Worm (Caenorhabditis elegans): Measurements from ENCODE around the gene C45G9.12.
A peak's percentile ranks its signal among the peaks of the same experiment; 100 is the strongest.

C45G9.12 gene

DNA sequence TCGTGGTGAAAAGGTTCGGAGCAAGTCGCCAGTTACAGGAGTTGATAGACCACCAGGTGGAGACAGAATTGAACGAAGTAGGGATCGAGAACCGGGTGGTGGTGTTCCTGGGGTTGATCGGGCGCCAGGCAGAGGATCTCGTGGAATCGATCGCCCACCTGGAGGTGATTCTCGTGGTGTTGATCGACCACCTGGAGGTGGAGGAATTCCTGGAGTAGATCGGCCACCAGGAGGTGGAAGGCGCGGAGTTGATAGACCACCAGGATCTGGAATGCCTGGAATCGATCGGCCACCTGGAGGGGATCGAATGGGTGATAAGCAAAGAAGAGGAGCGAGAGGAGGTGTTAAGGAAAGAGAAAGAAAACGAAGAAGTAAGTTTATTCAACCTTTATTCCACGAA lies 34.1 kb upstream of the C45G9.12 start:
- no peak for TF ChIP-seq hlh-1 (tag; optimal IDR thresholded peaks at IDR 0.05)
- no peak for TF ChIP-seq lsy-2 (tag; optimal IDR thresholded peaks at IDR 0.05)
- TF ChIP-seq nhr-28 (tag; optimal IDR thresholded peaks at IDR 0.05) = no peak
- no peak for TF ChIP-seq snpc-4 (tag; optimal IDR thresholded peaks at IDR 0.05)
- TF ChIP-seq mls-2 (tag; optimal IDR thresholded peaks at IDR 0.05) = no peak
- TF ChIP-seq blmp-1 (tag; optimal IDR thresholded peaks at IDR 0.05) = no peak
- TF ChIP-seq elt-1 (tag; optimal IDR thresholded peaks at IDR 0.05; ENCODE audit: borderline replicate concordance, insufficient read depth) = no peak
- TF ChIP-seq unc-39 (tag; optimal IDR thresholded peaks at IDR 0.05) = no peak
- no peak for TF ChIP-seq zip-8 (tag; optimal IDR thresholded peaks at IDR 0.05)

DNA sequence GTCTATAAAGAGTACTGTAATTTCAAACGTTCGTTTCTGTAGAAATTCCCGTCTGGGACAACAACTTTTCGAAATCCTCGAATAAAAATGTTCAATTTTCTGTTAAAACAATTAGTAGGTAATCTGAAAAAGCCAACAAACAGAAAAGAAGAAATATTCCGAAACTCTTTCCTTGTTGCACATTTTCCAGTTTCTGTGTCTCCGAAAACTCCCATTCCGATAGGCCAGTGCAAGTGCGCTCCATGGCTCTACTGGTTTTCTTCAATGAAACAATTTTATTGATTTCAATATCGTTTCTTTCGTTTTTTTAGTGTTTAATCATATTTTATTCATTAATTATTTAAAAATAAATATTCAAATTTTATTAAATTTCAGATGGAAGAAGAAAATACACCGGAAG lies 31.2 kb upstream of the C45G9.12 start, which contains the start of gene F54D8.6:
TSS of gene F54D8.6 (plus strand) at position 370 of the 400 bp plus-strand sequence.
- TF ChIP-seq ces-1 (GFP tag; optimal IDR thresholded peaks at IDR 0.05) (peak; percentile 60), elt-1 (tag; optimal IDR thresholded peaks at IDR 0.05; ENCODE audit: borderline replicate concordance, insufficient read depth) (no peak), ceh-39 (tag; optimal IDR thresholded peaks at IDR 0.05) (peak; percentile 49), elt-3 (tag; optimal IDR thresholded peaks at IDR 0.05) (no peak), ceh-83 (GFP tag; optimal IDR thresholded peaks at IDR 0.05) (no peak), sptf-1 (tag; optimal IDR thresholded peaks at IDR 0.05) (peak; percentile 1), mab-5 (tag; optimal IDR thresholded peaks at IDR 0.05) (no peak), mep-1 (tag; optimal IDR thresholded peaks at IDR 0.05) (peak; percentile 13), nhr-237 (tag; optimal IDR thresholded peaks at IDR 0.05) (peak; percentile 24), hlh-1 (tag; optimal IDR thresholded peaks at IDR 0.05) (no peak), unc-62 (GFP tag; optimal IDR thresholded peaks at IDR 0.05) (no peak), mls-2 (tag; optimal IDR thresholded peaks at IDR 0.05) (no peak), lsy-2 (tag; optimal IDR thresholded peaks at IDR 0.05) (peak; percentile 72), cnd-1 (tag; optimal IDR thresholded peaks at IDR 0.05) (no peak), pha-4 (tag; optimal IDR thresholded peaks at IDR 0.05) (peak; percentile 28)

DNA sequence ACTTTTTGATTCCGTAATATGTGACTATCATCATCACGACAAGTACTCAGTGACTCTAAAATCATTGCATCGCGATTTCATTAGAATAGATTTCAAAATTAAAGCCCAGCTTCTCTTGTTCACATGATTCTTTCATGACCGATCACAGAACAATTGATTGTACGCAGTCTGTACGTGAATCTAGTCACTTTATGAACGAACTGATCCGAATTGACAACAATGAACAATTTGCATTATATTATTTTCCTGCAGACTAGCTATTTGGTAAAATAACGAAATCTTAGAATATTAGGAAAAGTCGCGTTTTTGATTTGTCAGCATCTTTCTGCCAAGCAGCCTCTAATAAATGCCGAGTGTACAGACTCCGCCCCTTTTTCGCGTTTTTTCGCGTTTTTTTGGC lies 28.1 kb upstream of the C45G9.12 start:
- TF ChIP-seq bed-3 (GFP tag; optimal IDR thresholded peaks at IDR 0.05) (no peak), lin-13 (tag; optimal IDR thresholded peaks at IDR 0.05) (no peak)

DNA sequence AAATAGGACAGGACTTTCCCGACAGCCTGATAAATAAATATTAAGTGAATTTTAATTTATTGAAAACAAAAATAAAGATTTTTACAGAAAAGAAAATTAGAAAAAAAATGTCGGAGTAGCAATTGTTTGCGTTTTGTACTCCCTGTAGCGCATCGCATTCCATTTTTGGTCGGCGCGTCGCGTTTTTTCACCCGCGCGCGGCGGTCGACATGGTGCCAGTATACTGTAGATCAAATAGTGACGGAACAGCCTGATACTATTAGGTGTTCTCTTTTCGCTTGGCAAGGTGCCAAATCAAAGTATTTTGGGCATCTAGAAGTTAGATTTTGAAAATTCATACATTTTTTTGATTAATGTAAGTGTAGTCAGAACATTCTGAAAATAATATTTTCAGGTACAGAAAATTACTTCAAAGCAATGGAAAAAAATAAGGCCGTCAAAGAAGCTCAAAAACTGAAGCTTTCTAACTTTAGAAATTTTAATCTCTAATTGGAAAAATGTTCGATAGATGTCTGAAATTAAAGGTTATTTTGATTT lies 27.4 kb upstream of the C45G9.12 start:
- TF ChIP-seq unc-120 (tag; optimal IDR thresholded peaks at IDR 0.05; ENCODE audit: poor library complexity, severe bottlenecking) = no peak
- no peak for TF ChIP-seq nhr-76 (tag; optimal IDR thresholded peaks at IDR 0.05)
- no peak for TF ChIP-seq elt-1 (tag; optimal IDR thresholded peaks at IDR 0.05; ENCODE audit: borderline replicate concordance, insufficient read depth)

DNA sequence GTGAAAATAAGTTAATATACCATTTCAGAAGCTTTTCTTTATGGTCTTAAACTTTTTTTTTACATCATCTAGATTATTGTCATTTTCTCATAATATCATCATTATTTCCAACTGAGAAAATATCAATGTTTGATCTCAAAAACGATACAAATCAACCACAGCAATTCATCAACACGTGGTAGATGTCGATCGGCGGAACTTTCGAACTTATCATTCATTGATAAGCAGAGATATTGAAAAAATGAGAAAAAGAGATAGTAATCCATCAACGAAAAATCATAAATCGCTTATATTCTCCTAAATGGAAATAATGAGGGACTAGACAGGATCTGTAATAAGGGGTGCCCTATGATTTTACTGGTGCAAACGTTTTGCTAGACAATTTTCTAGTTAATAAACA lies 25.3 kb upstream of the C45G9.12 start:
- TF ChIP-seq nhr-2 (tag; optimal IDR thresholded peaks at IDR 0.05) (no peak), ces-1 (GFP tag; optimal IDR thresholded peaks at IDR 0.05) (no peak), ceh-83 (GFP tag; optimal IDR thresholded peaks at IDR 0.05) (no peak), pha-4 (tag; optimal IDR thresholded peaks at IDR 0.05) (no peak), lin-32 (GFP tag; optimal IDR thresholded peaks at IDR 0.05) (no peak), nhr-76 (tag; optimal IDR thresholded peaks at IDR 0.05) (no peak), lsy-2 (tag; optimal IDR thresholded peaks at IDR 0.05) (no peak), unc-120 (tag; optimal IDR thresholded peaks at IDR 0.05; ENCODE audit: poor library complexity, severe bottlenecking) (no peak)

DNA sequence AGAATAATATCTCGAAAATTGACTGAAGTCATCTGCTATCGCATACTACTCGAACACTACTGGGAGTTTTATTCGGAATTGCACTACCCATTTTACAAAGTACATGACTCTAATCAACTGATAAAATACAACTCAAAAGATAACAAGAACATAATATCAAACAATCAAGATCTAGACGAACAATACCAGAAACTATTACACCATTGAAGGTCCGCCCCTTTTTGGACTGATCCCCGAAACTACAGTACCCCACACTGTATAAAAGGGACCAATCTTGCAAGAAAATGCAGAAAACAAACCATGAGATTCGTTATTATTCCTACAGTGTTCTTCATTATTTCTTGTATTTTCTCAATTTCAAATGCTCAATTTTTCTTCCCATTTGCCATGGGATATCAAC lies 23.1 kb upstream of the C45G9.12 start, which contains the start of gene F54D8.10:
TSS of gene F54D8.10 (plus strand) at position 301 of the 400 bp plus-strand sequence.
- TF ChIP-seq unc-62 (GFP tag; optimal IDR thresholded peaks at IDR 0.05) (no peak), mep-1 (tag; optimal IDR thresholded peaks at IDR 0.05) (no peak), hlh-1 (tag; optimal IDR thresholded peaks at IDR 0.05) (no peak), elt-3 (tag; optimal IDR thresholded peaks at IDR 0.05) (no peak), ceh-83 (GFP tag; optimal IDR thresholded peaks at IDR 0.05) (no peak), cnd-1 (tag; optimal IDR thresholded peaks at IDR 0.05) (no peak), elt-1 (tag; optimal IDR thresholded peaks at IDR 0.05; ENCODE audit: borderline replicate concordance, insufficient read depth) (no peak)

DNA sequence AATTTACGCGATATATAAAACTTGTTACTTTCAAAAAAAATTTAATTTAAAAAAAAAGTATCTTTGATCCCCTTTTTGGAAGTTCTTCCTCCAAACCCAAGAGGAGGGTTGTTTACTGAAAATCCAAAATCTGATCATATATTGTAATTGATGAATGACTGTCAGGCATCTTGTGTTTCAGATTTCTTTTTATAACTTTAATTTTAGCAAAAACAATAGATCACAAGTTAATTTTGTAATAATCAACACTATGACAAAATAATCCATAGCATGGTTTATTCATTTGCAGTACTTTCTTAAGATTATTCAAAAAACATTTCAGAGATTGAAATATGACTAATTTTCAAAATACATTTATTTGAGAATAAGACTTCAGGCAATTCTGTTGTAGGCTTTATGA lies 20.9 kb upstream of the C45G9.12 start:
- TF ChIP-seq tbx-8 (GFP tag; optimal IDR thresholded peaks at IDR 0.05) = no peak
- no peak for TF ChIP-seq lin-32 (GFP tag; optimal IDR thresholded peaks at IDR 0.05)
- no peak for TF ChIP-seq mep-1 (tag; optimal IDR thresholded peaks at IDR 0.05)

Data from whole organism, mixed stage, embryonic.